Worm (Caenorhabditis elegans): ENCODE results near the gene F47D12.7.

F47D12.7 gene

DNA sequence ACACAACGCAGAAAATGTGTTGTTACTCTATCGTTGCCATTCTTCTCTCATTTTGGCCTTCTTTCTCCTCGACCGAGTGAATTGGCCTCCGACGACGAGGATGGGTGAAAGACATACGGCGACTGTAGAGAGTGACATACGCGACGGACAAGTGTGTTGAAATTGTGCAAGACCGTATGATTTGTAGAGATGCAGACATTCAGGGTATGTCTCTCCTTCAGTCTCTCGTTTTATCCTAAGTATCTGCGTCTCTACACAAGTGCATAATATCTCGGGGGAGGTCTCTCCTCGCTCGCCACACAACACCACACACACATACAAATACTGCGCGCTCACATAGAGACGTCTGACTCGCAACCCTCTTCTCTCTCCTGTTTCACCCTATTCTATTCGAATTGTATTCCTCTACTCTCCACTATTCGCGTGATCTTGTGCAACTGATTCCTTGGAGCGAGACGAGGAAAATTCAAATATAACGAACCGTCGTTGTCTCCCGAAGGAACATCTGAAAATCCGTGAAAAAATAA is 15.7 kb downstream of the F47D12.7 start, which contains the start of gene hmg-1.2:
hmg-1.2 (plus strand) TSS at position 311 of the 527 bp plus-strand sequence.
- no peak for TF ChIP-seq akir-1 (GFP tag; optimal IDR thresholded peaks at IDR 0.05)
- TF ChIP-seq K11D2.4 (GFP tag; IDR thresholded peaks at IDR 0.05): 0 out of 2 replicates have a peak, but pooled peaks have one; percentile 9
- TF ChIP-seq zim-3 (tag; optimal IDR thresholded peaks at IDR 0.05): no peak
- TF ChIP-seq hmg-1.2 (GFP tag; IDR thresholded peaks at IDR 0.05): peak; percentile 99
- no peak for TF ChIP-seq hlh-26 (GFP tag; conservative IDR thresholded peaks at IDR 0.05)
- peak; percentile 74 for TF ChIP-seq chd-7 (tag; optimal IDR thresholded peaks at IDR 0.05)
- no peak for TF ChIP-seq ama-1 (optimal IDR thresholded peaks at IDR 0.05)
- TF ChIP-seq ama-1 (GFP tag; optimal IDR thresholded peaks at IDR 0.05): no peak
- no peak for TF ChIP-seq F23B12.7 (tag; optimal IDR thresholded peaks at IDR 0.05; ENCODE audit: insufficient read depth)
- TF ChIP-seq somi-1 (GFP tag; optimal IDR thresholded peaks at IDR 0.05): peak; percentile 47
- peak; percentile 73 for TF ChIP-seq dox-1 (GFP tag; IDR thresholded peaks at IDR 0.05)
- TF ChIP-seq lsl-1 (GFP tag; optimal IDR thresholded peaks at IDR 0.05): no peak
- TF ChIP-seq sea-2 (GFP tag; IDR thresholded peaks at IDR 0.05): no peak
- TF ChIP-seq atf-7 (tag; optimal IDR thresholded peaks at IDR 0.05): peak; percentile 67
- TF ChIP-seq lin-35 (GFP tag; optimal IDR thresholded peaks at IDR 0.05): peak in 1 of 3 experiments; percentile 42
- TF ChIP-seq repo-1 (tag; optimal IDR thresholded peaks at IDR 0.05): peak; percentile 73
- TF ChIP-seq Y79H2A.3 (GFP tag; conservative IDR thresholded peaks at IDR 0.05): no peak
- no peak for TF ChIP-seq aptf-2 (GFP tag; conservative IDR thresholded peaks at IDR 0.05)
- peak; percentile 83 for TF ChIP-seq unc-62 (GFP tag; optimal IDR thresholded peaks at IDR 0.05)
- TF ChIP-seq Y53F4B.3 (GFP tag; IDR thresholded peaks at IDR 0.05): no peak
- TF ChIP-seq C17E4.6 (GFP tag; IDR thresholded peaks at IDR 0.05): no peak
- TF ChIP-seq lin-40 (tag; optimal IDR thresholded peaks at IDR 0.05): peak; percentile 85
- no peak for TF ChIP-seq him-1 (tag; optimal IDR thresholded peaks at IDR 0.05)
- TF ChIP-seq pbrm-1 (GFP tag; IDR thresholded peaks at IDR 0.05): peak; percentile 71
- TF ChIP-seq ztf-28 (GFP tag; IDR thresholded peaks at IDR 0.05): no peak
- no peak for TF ChIP-seq unc-130 (GFP tag; optimal IDR thresholded peaks at IDR 0.05)
- TF ChIP-seq attf-5 (GFP tag; optimal IDR thresholded peaks at IDR 0.05): peak; percentile 62
- no peak; the same call in 1 of the 2 replicates for TF ChIP-seq F33H1.4 (GFP tag; IDR thresholded peaks at IDR 0.05)
- peak; percentile 25 for TF ChIP-seq pha-4 (tag; optimal IDR thresholded peaks at IDR 0.05)
- TF ChIP-seq B0261.1 (tag; optimal IDR thresholded peaks at IDR 0.05): no peak
- TF ChIP-seq nhr-80 (tag; optimal IDR thresholded peaks at IDR 0.05): peak; percentile 74
- TF ChIP-seq ceh-79 (tag; optimal IDR thresholded peaks at IDR 0.05): peak; percentile 32
- no peak; the same call in 1 of the 2 replicates for TF ChIP-seq ekl-4 (GFP tag; IDR thresholded peaks at IDR 0.05)
- TF ChIP-seq nfyb-1 (GFP tag; IDR thresholded peaks at IDR 0.05): peak; percentile 86
- no peak for TF ChIP-seq hmg-20 (GFP tag; IDR thresholded peaks at IDR 0.05)
- TF ChIP-seq gei-17 (GFP tag; optimal IDR thresholded peaks at IDR 0.05): peak; percentile 67
- TF ChIP-seq F37B4.10 (GFP tag; IDR thresholded peaks at IDR 0.05): no peak
- TF ChIP-seq madf-3 (GFP tag; IDR thresholded peaks at IDR 0.05): no peak
- no peak for TF ChIP-seq Y95B8A.8 (GFP tag; IDR thresholded peaks at IDR 0.05)
- no peak for TF ChIP-seq F57A8.1 (GFP tag; optimal IDR thresholded peaks at IDR 0.05)
- TF ChIP-seq sptf-2 (GFP tag; optimal IDR thresholded peaks at IDR 0.05): no peak
- TF ChIP-seq athp-1 (tag; optimal IDR thresholded peaks at IDR 0.05): peak; percentile 50
- TF ChIP-seq xnd-1 (tag; optimal IDR thresholded peaks at IDR 0.05): no peak
- no peak for TF ChIP-seq ztf-6 (GFP tag; IDR thresholded peaks at IDR 0.05)
- peak; percentile 76 for TF ChIP-seq ZK185.1 (tag; optimal IDR thresholded peaks at IDR 0.05; ENCODE audit: poor library complexity, severe bottlenecking)
- TF ChIP-seq rcor-1 (GFP tag; IDR thresholded peaks at IDR 0.05): peak; percentile 47; the same call in 1 of the 2 replicates
- TF ChIP-seq bed-2 (GFP tag; IDR thresholded peaks at IDR 0.05): no peak
- no peak for TF ChIP-seq tbx-9 (tag; optimal IDR thresholded peaks at IDR 0.05; ENCODE audit: borderline replicate concordance)
- no peak for TF ChIP-seq nfya-1 (tag; optimal IDR thresholded peaks at IDR 0.05; ENCODE audit: borderline replicate concordance, insufficient read depth)
